Worm (Caenorhabditis elegans) whole organism, L3 larva: ENCODE measurements around the gene nspf-1.
"Not testable (repeated sequence)": the region's sequence is repeated elsewhere in the genome, so short reads cannot be mapped to it uniquely, and the experiment has no call there.

Experiments used
- ZK546.5 ChIP-seq: sonication (generic microtip); optimal IDR thresholded peaks from 2 replicates; lab custom pipeline; 2017; ENCODE audit warnings: missing biosample characterization, missing genetic modification characterization
- ama-1 ChIP-seq: fragments of 150-350 bp; optimal IDR thresholded peaks from 2 replicates; lab custom pipeline; 2018
- ceh-16 ChIP-seq: sonication (generic microtip); optimal IDR thresholded peaks from 2 replicates; lab custom pipeline; 2017; ENCODE audit warnings: missing biosample characterization, missing genetic modification characterization
- ceh-82 ChIP-seq: fragments of 150-350 bp; optimal IDR thresholded peaks from 2 replicates; lab custom pipeline; 2014; ENCODE audit warnings: missing biosample characterization, missing genetic modification characterization
- ceh-9 ChIP-seq: sonication (generic microtip); optimal IDR thresholded peaks from 2 replicates; lab custom pipeline; 2018; ENCODE audit warnings: missing biosample characterization, missing genetic modification characterization
- egl-27 ChIP-seq: sonication (generic microtip); optimal IDR thresholded peaks from 4 replicates; lab custom pipeline; 2017; ENCODE audit warnings: missing biosample characterization, missing genetic modification reagents, missing genetic modification characterization
- elt-1 ChIP-seq: fragments of 150-350 bp; optimal IDR thresholded peaks from 2 replicates; lab custom pipeline; 2014; ENCODE audit warnings: missing biosample characterization, missing genetic modification characterization
- elt-2 ChIP-seq: sonication (generic microtip); optimal IDR thresholded peaks from 2 replicates; lab custom pipeline; 2016; ENCODE audit warnings: missing genetic modification reagents, mild to moderate bottlenecking, missing genetic modification characterization, missing compliant biosample characterization
- elt-3 ChIP-seq, 3 experiments: fragments of 150-350 bp in 1 of 3; sonication (generic microtip) in 2 of 3; optimal IDR thresholded peaks; 2 replicates in 2 of 3; 4 replicates in 1 of 3; lab custom pipeline; 2014 to 2017; ENCODE audit warnings: missing biosample characterization in 3 of 3, missing genetic modification characterization in 3 of 3
- eor-1 ChIP-seq, 2 experiments: fragments of 150-350 bp; optimal IDR thresholded peaks; 2 replicates each; lab custom pipeline; 2014 to 2018; ENCODE audit warnings: missing biosample characterization in 2 of 2, missing genetic modification characterization in 2 of 2
- fkh-10 ChIP-seq: sonication (generic microtip); optimal IDR thresholded peaks from 2 replicates; lab custom pipeline; 2017; ENCODE audit warnings: missing biosample characterization, missing genetic modification reagents, missing genetic modification characterization
- fos-1 ChIP-seq: fragments of 150-350 bp; optimal IDR thresholded peaks from 2 replicates; lab custom pipeline; 2014; ENCODE audit warnings: missing biosample characterization, missing genetic modification characterization
- jun-1 ChIP-seq: fragments of 150-350 bp; optimal IDR thresholded peaks from 2 replicates; lab custom pipeline; 2014; ENCODE audit warnings: missing biosample characterization, missing genetic modification reagents, missing genetic modification characterization
- lin-15B ChIP-seq: fragments of 150-350 bp; optimal IDR thresholded peaks from 2 replicates; lab custom pipeline; 2014; ENCODE audit warnings: missing biosample characterization, missing genetic modification characterization
- lin-39 ChIP-seq: fragments of 150-350 bp; optimal IDR thresholded peaks from 2 replicates; lab custom pipeline; 2018; ENCODE audit warnings: missing biosample characterization, missing genetic modification reagents, missing genetic modification characterization
- lsy-12 ChIP-seq: sonication (generic microtip); optimal IDR thresholded peaks from 2 replicates; lab custom pipeline; 2016; ENCODE audit warnings: mild to moderate bottlenecking, missing genetic modification characterization, missing compliant biosample characterization
- mdl-1 ChIP-seq: fragments of 150-350 bp; optimal IDR thresholded peaks from 2 replicates; lab custom pipeline; 2014; ENCODE audit warnings: missing biosample characterization, missing genetic modification characterization
- mml-1 ChIP-seq: fragments of 150-350 bp; sonication (generic microtip); optimal IDR thresholded peaks from 3 replicates; lab custom pipeline; 2014; ENCODE audit warnings: missing biosample characterization, missing genetic modification characterization
- nhr-12 ChIP-seq: fragments of 150-350 bp; optimal IDR thresholded peaks from 2 replicates; lab custom pipeline; 2014; ENCODE audit warnings: missing biosample characterization, missing genetic modification characterization
- nhr-23 ChIP-seq: fragments of 150-350 bp; optimal IDR thresholded peaks from 2 replicates; lab custom pipeline; 2014; ENCODE audit warnings: missing biosample characterization, missing genetic modification reagents, missing genetic modification characterization
- nhr-237 ChIP-seq: fragments of 150-350 bp; optimal IDR thresholded peaks from 2 replicates; lab custom pipeline; 2014; ENCODE audit warnings: missing biosample characterization, missing genetic modification characterization
- nhr-67 ChIP-seq: fragments of 150-350 bp; optimal IDR thresholded peaks from 2 replicates; lab custom pipeline; 2014; ENCODE audit warnings: missing biosample characterization, missing genetic modification characterization
- pha-4 ChIP-seq: fragments of 150-350 bp; optimal IDR thresholded peaks from 2 replicates; lab custom pipeline; 2014; ENCODE audit warnings: missing biosample characterization, missing genetic modification reagents, missing genetic modification characterization
- sea-2 ChIP-seq: fragments of 150-350 bp; sonication (generic microtip); optimal IDR thresholded peaks from 4 replicates; lab custom pipeline; 2014; ENCODE audit warnings: missing biosample characterization, missing genetic modification reagents, missing genetic modification characterization
- skn-1 ChIP-seq: fragments of 150-350 bp; optimal IDR thresholded peaks from 2 replicates; lab custom pipeline; 2014; ENCODE audit warnings: missing biosample characterization, missing genetic modification characterization
- snpc-4 ChIP-seq: fragments of 150-350 bp; optimal IDR thresholded peaks from 2 replicates; lab custom pipeline; 2014; ENCODE audit warnings: missing biosample characterization, missing genetic modification characterization
- tbx-2 ChIP-seq: sonication (generic microtip); optimal IDR thresholded peaks from 2 replicates; lab custom pipeline; 2016; ENCODE audit warnings: mild to moderate bottlenecking, missing genetic modification characterization, missing compliant biosample characterization
- unc-39 ChIP-seq: sonication (generic microtip); optimal IDR thresholded peaks from 4 replicates; lab custom pipeline; 2017; ENCODE audit warnings: missing biosample characterization, missing genetic modification characterization
- unc-62 ChIP-seq: fragments of 150-350 bp; sonication (generic microtip); optimal IDR thresholded peaks from 4 replicates; lab custom pipeline; 2014; ENCODE audit warnings: missing biosample characterization, missing genetic modification reagents, missing genetic modification characterization
- zag-1 ChIP-seq: fragments of 150-350 bp; optimal IDR thresholded peaks from 2 replicates; lab custom pipeline; 2014; ENCODE audit warnings: missing biosample characterization, missing genetic modification characterization
- ztf-11 ChIP-seq: fragments of 150-350 bp; optimal IDR thresholded peaks from 2 replicates; lab custom pipeline; 2014; ENCODE audit warnings: missing biosample characterization, missing genetic modification characterization

nspf-1 gene

ce11 chrII:2686985-2687675, at the start of gene nspf-1, which contains the start of gene sup-9:
TSS of gene nspf-1 (plus strand) at chrII:2687625.
TSS of gene sup-9 (minus strand) at chrII:2687027.
- no peak for TF ChIP-seq mdl-1 (tag; lab: Kevin White, UChicago)
- TF ChIP-seq skn-1 (tag; lab: Kevin White, UChicago), result no peak
- no peak for TF ChIP-seq fos-1 (tag; lab: Kevin White, UChicago)
- no peak for TF ChIP-seq nhr-237
- TF ChIP-seq ceh-16 (tag; lab: Kevin White, UChicago), result no peak
- no peak for TF ChIP-seq nhr-67
- no peak for TF ChIP-seq unc-62
- no peak for TF ChIP-seq zag-1 (tag; lab: Kevin White, UChicago)
- no peak for TF ChIP-seq pha-4
- no peak for TF ChIP-seq ztf-11 (tag; lab: Kevin White, UChicago)
- TF ChIP-seq ama-1 (lab: Kevin White, UChicago), result no peak
- TF ChIP-seq ceh-9, result no peak
- TF ChIP-seq jun-1 (tag; lab: Kevin White, UChicago), result no peak
- TF ChIP-seq lin-15B (tag; lab: Kevin White, UChicago), result no peak
- no peak for TF ChIP-seq elt-1 (tag; lab: Kevin White, UChicago)
- TF ChIP-seq lin-39 (tag; lab: Kevin White, UChicago), result no peak
- TF ChIP-seq tbx-2 (tag; lab: Kevin White, UChicago), result no peak

- no peak for TF ChIP-seq jun-1 (tag; lab: Kevin White, UChicago)
- peak; percentile 52 for TF ChIP-seq skn-1 (tag; lab: Kevin White, UChicago)
- TF ChIP-seq pha-4, result peak; percentile 32
- TF ChIP-seq ZK546.5 (tag; lab: Kevin White, UChicago), result no peak
- no peak for TF ChIP-seq nhr-12 (tag; lab: Kevin White, UChicago)
- no peak for TF ChIP-seq ceh-16 (tag; lab: Kevin White, UChicago)
- no peak for TF ChIP-seq sea-2 (GFP tag; lab: Kevin White, UChicago)
- TF ChIP-seq unc-39 (tag; lab: Kevin White, UChicago), result no peak
- TF ChIP-seq eor-1 (tag; optimal IDR thresholded peaks at IDR 0.05; lab: Kevin White, UChicago), result no peak
- TF ChIP-seq lsy-12 (tag; lab: Kevin White, UChicago), result no peak
These were observed 49.4 kb upstream of the nspf-1 start, which contains the start of gene F22E5.9 for ce11 chrII:2638062-2638461. TSS of gene F22E5.9 (plus strand) at chrII:2638388.

- TF ChIP-seq ceh-16 (tag; lab: Kevin White, UChicago); pha-4; nhr-67: not testable (repeated sequence)
These were observed 47.9 kb upstream of the nspf-1 start, which contains the start of gene F22E5.8 for ce11 chrII:2639401-2640088. TSS of gene F22E5.8 (plus strand) at chrII:2640038.

ce11 chrII:2640982-2641381, 46.4 kb upstream of the nspf-1 start, which contains the start of gene F22E5.23:
TSS of gene F22E5.23 (plus strand) at chrII:2641282.
- no peak for TF ChIP-seq egl-27
- TF ChIP-seq mml-1, result no peak
- no peak for TF ChIP-seq unc-62
- no peak for TF ChIP-seq snpc-4 (tag; lab: Kevin White, UChicago)
- no peak for TF ChIP-seq fkh-10 (GFP tag; lab: Kevin White, UChicago)
- TF ChIP-seq ceh-9, result no peak
- no peak for TF ChIP-seq elt-3 (tag; optimal IDR thresholded peaks at IDR 0.05; lab: Kevin White, UChicago)
- TF ChIP-seq eor-1 (tag; optimal IDR thresholded peaks at IDR 0.05; lab: Kevin White, UChicago), result no peak
- no peak for TF ChIP-seq mdl-1 (tag; lab: Kevin White, UChicago)
- no peak for TF ChIP-seq lsy-12 (tag; lab: Kevin White, UChicago)
- TF ChIP-seq tbx-2 (tag; lab: Kevin White, UChicago), result no peak
- no peak for TF ChIP-seq unc-39 (tag; lab: Kevin White, UChicago)
- TF ChIP-seq elt-2 (tag; lab: Kevin White, UChicago), result no peak
- no peak for TF ChIP-seq nhr-23 (tag; lab: Kevin White, UChicago)
- no peak for TF ChIP-seq ceh-82 (tag; lab: Kevin White, UChicago)
- no peak for TF ChIP-seq ceh-16 (tag; lab: Kevin White, UChicago)
- no peak for TF ChIP-seq fos-1 (tag; lab: Kevin White, UChicago)

ce11 chrII:2641777-2642176, 45.6 kb upstream of the nspf-1 start, which contains the start of gene F22E5.7:
TSS of gene F22E5.7 (plus strand) at chrII:2642077.
- TF ChIP-seq elt-2 (tag; lab: Kevin White, UChicago) (no peak), nhr-237 (no peak), snpc-4 (tag; lab: Kevin White, UChicago) (no peak), ceh-82 (tag; lab: Kevin White, UChicago) (no peak), fkh-10 (GFP tag; lab: Kevin White, UChicago) (no peak), ceh-16 (tag; lab: Kevin White, UChicago) (no peak), lin-15B (tag; lab: Kevin White, UChicago) (no peak), ceh-9 (no peak), fos-1 (tag; lab: Kevin White, UChicago) (no peak)
